Fruit fly (Drosophila melanogaster) whole organism, embryonic: Measurements from ENCODE around the gene Helz.

Experiments
- Awh ChIP-seq: fragments of 200-800 bp; sonication (Bioruptor generic); IDR thresholded peaks from 2 replicates; pipeline ENCODE4, ENCODE4 v1.3.6; 2022; ENCODE audit warnings: missing biosample characterization, missing genetic modification characterization
- B-H2 ChIP-seq: fragments of 200-800 bp; sonication (Bioruptor generic); optimal IDR thresholded peaks from 2 replicates; lab custom pipeline; 2018; ENCODE audit warnings: missing biosample characterization, mild to moderate bottlenecking, missing genetic modification characterization
- C15 ChIP-seq: fragments of 200-800 bp; sonication (Bioruptor generic); IDR thresholded peaks from 3 replicates; pipeline ENCODE4 v1.3.6; 2022; ENCODE audit warnings: missing biosample characterization, missing genetic modification characterization
- CG10431 ChIP-seq: fragments of 200-800 bp; sonication (Bioruptor generic); optimal IDR thresholded peaks from 3 replicates; lab custom pipeline; 2018; ENCODE audit warnings: missing biosample characterization, mild to moderate bottlenecking, missing genetic modification characterization
- CG10462 ChIP-seq: fragments of 200-800 bp; sonication (Bioruptor generic); optimal IDR thresholded peaks from 2 replicates; lab custom pipeline; 2016; ENCODE audit warnings: missing biosample characterization, missing genetic modification characterization
- CG10543 ChIP-seq: fragments of 200-800 bp; sonication (Bioruptor generic); optimal IDR thresholded peaks from 3 replicates; lab custom pipeline; 2017; ENCODE audit warnings: missing biosample characterization, mild to moderate bottlenecking, missing genetic modification characterization, moderate library complexity
- CG12391 ChIP-seq: fragments of 200-800 bp; sonication (Bioruptor generic); optimal IDR thresholded peaks from 3 replicates; lab custom pipeline; 2018; ENCODE audit warnings: missing biosample characterization, mild to moderate bottlenecking, missing genetic modification characterization, moderate library complexity
- CG12942 ChIP-seq: fragments of 200-800 bp; sonication (Bioruptor generic); optimal IDR thresholded peaks from 3 replicates; lab custom pipeline; 2016; ENCODE audit warnings: missing biosample characterization, missing genetic modification characterization
- CG13624 ChIP-seq: fragments of 200-800 bp; sonication (Bioruptor generic); optimal IDR thresholded peaks from 2 replicates; lab custom pipeline; 2016; ENCODE audit warnings: missing biosample characterization, missing genetic modification characterization
- CG13894 ChIP-seq: fragments of 200-800 bp; sonication (Bioruptor generic); optimal IDR thresholded peaks from 3 replicates; lab custom pipeline; 2018; ENCODE audit warnings: missing biosample characterization, mild to moderate bottlenecking, missing genetic modification characterization, moderate library complexity
- CG15601 ChIP-seq: fragments of 200-800 bp; sonication (Bioruptor generic); optimal IDR thresholded peaks from 3 replicates; lab custom pipeline; 2019; ENCODE audit warnings: missing biosample characterization, mild to moderate bottlenecking, missing genetic modification characterization, moderate library complexity
- CG1603 ChIP-seq: fragments of 200-800 bp; sonication (Bioruptor generic); optimal IDR thresholded peaks from 2 replicates; lab custom pipeline; 2019; ENCODE audit warnings: missing biosample characterization, mild to moderate bottlenecking, missing genetic modification characterization, moderate library complexity
- CG17385 ChIP-seq: fragments of 200-800 bp; sonication (Bioruptor generic); optimal IDR thresholded peaks from 3 replicates; lab custom pipeline; 2018; ENCODE audit warnings: missing biosample characterization, mild to moderate bottlenecking, missing genetic modification characterization
- CG30020 ChIP-seq: fragments of 200-800 bp; optimal IDR thresholded peaks from 2 replicates; lab custom pipeline; 2019; ENCODE audit warnings: missing biosample characterization, mild to moderate bottlenecking, missing genetic modification characterization, moderate library complexity
- CG32532 ChIP-seq: fragments of 200-800 bp; sonication (Bioruptor generic); IDR thresholded peaks from 2 replicates; pipeline ENCODE4 v1.3.6; 2022; ENCODE audit warnings: missing biosample characterization, missing genetic modification characterization
- CG3847 ChIP-seq: fragments of 200-800 bp; sonication (Bioruptor generic); IDR thresholded peaks from 2 replicates; pipeline ENCODE4 v1.3.6; 2022; ENCODE audit warnings: missing biosample characterization, missing genetic modification characterization
- CG4730 ChIP-seq: fragments of 200-800 bp; sonication (Bioruptor generic); IDR thresholded peaks from 2 replicates; pipeline ENCODE4 v1.3.6; 2022; ENCODE audit warnings: missing biosample characterization, missing genetic modification characterization
- CG6272 ChIP-seq: fragments of 200-800 bp; sonication (Bioruptor generic); IDR thresholded peaks from 2 replicates; pipeline ENCODE4 v1.3.6; 2022; ENCODE audit warnings: missing biosample characterization, missing genetic modification characterization
- CG7786 ChIP-seq: fragments of 200-800 bp; sonication (Bioruptor generic); optimal IDR thresholded peaks from 2 replicates; lab custom pipeline; 2016; ENCODE audit warnings: missing biosample characterization, missing genetic modification characterization
- CG7987 ChIP-seq: fragments of 200-800 bp; sonication (Bioruptor generic); optimal IDR thresholded peaks from 2 replicates; lab custom pipeline; 2018; ENCODE audit warnings: missing biosample characterization, mild to moderate bottlenecking, missing genetic modification characterization, moderate library complexity
- CG8765 ChIP-seq: fragments of 200-800 bp; sonication (Bioruptor generic); IDR thresholded peaks from 2 replicates; pipeline ENCODE4 v1.3.6; 2022; ENCODE audit warnings: missing biosample characterization, missing genetic modification characterization
- Dip2 ChIP-seq: fragments of 200-800 bp; sonication (Bioruptor generic); IDR thresholded peaks from 2 replicates; pipeline ENCODE4 v1.3.6; 2022; ENCODE audit warnings: missing biosample characterization, missing genetic modification characterization
- Dp ChIP-seq: fragments of 200-800 bp; sonication (Bioruptor generic); optimal IDR thresholded peaks from 2 replicates; lab custom pipeline; 2018; ENCODE audit warnings: missing biosample characterization, mild to moderate bottlenecking, missing genetic modification characterization, moderate library complexity
- Dref ChIP-seq: fragments of 200-800 bp; sonication (Bioruptor generic); IDR thresholded peaks from 2 replicates; pipeline ENCODE4 v1.3.6; 2022; ENCODE audit warnings: missing biosample characterization, missing genetic modification characterization
- Gsc ChIP-seq: fragments of 200-800 bp; sonication (Bioruptor generic); IDR thresholded peaks from 2 replicates; pipeline ENCODE4 v1.3.6; 2022; ENCODE audit warnings: missing biosample characterization, missing genetic modification characterization
- H2.0 ChIP-seq: fragments of 200-800 bp; sonication (Bioruptor generic); IDR thresholded peaks from 2 replicates; pipeline ENCODE4 v1.3.6; 2022; ENCODE audit warnings: missing biosample characterization, missing genetic modification characterization
- HHEX ChIP-seq: fragments of 200-800 bp; sonication (Bioruptor generic); optimal IDR thresholded peaks from 3 replicates; lab custom pipeline; 2017; ENCODE audit warnings: missing biosample characterization, mild to moderate bottlenecking, missing genetic modification characterization, missing genetic modification reagents
- Hr39 ChIP-seq: fragments of >200 bp; optimal IDR thresholded peaks from 2 replicates; lab custom pipeline; 2017
- Six4 ChIP-seq: fragments of 200-800 bp; sonication (Bioruptor generic); optimal IDR thresholded peaks from 2 replicates; lab custom pipeline; 2016; ENCODE audit warnings: missing biosample characterization, missing genetic modification characterization
- Sry-δ ChIP-seq: fragments of 200-800 bp; sonication (Bioruptor generic); optimal IDR thresholded peaks from 2 replicates; lab custom pipeline; 2016; ENCODE audit warnings: missing biosample characterization, missing genetic modification characterization
- aop ChIP-seq: fragments of 200-800 bp; sonication (Bioruptor generic); IDR thresholded peaks from 2 replicates; pipeline ENCODE4 v1.3.6; 2022; ENCODE audit warnings: missing biosample characterization, missing genetic modification characterization
- ara ChIP-seq: fragments of 200-800 bp; sonication (Bioruptor generic); IDR thresholded peaks from 2 replicates; pipeline ENCODE4 v1.3.6; 2022; ENCODE audit warnings: missing biosample characterization, missing genetic modification characterization
- cad ChIP-seq: fragments of >200 bp; optimal IDR thresholded peaks from 2 replicates; lab custom pipeline; 2017; ENCODE audit warnings: missing biosample characterization, missing genetic modification characterization
- chm ChIP-seq: fragments of 200-800 bp; sonication (Bioruptor generic); IDR thresholded peaks from 2 replicates; pipeline ENCODE4 v1.3.6; 2022; ENCODE audit warnings: missing biosample characterization, missing genetic modification characterization
- cwo ChIP-seq: fragments of 200-800 bp; sonication (Bioruptor generic); optimal IDR thresholded peaks from 3 replicates; lab custom pipeline; 2017; ENCODE audit warnings: missing biosample characterization, missing genetic modification characterization, mild to moderate bottlenecking, moderate library complexity, missing genetic modification reagents
- dysf ChIP-seq: fragments of 200-800 bp; sonication (Bioruptor generic); IDR thresholded peaks from 3 replicates; pipeline ENCODE4 v1.3.6; 2022; ENCODE audit warnings: missing biosample characterization, missing genetic modification characterization
- esg ChIP-seq: fragments of 200-800 bp; sonication (Bioruptor generic); conservative IDR thresholded peaks from 2 replicates; pipeline ENCODE4 v1.3.6; 2022; ENCODE audit warnings: missing biosample characterization, missing genetic modification characterization
- gcm ChIP-seq: fragments of 200-800 bp; sonication (Bioruptor generic); optimal IDR thresholded peaks from 2 replicates; lab custom pipeline; 2019; ENCODE audit warnings: missing biosample characterization, mild to moderate bottlenecking, missing genetic modification characterization, moderate library complexity
- grau ChIP-seq: fragments of 200-800 bp; optimal IDR thresholded peaks from 3 replicates; lab custom pipeline; 2019; ENCODE audit warnings: missing biosample characterization, mild to moderate bottlenecking, missing genetic modification characterization, moderate library complexity
- insv ChIP-seq, 2 experiments: fragments of 200-800 bp; sonication (Bioruptor generic); optimal IDR thresholded peaks; 3 replicates each; lab custom pipeline; 2016 to 2018; ENCODE audit warnings: missing biosample characterization in 2 of 2, missing genetic modification characterization in 2 of 2
- nau ChIP-seq: fragments of 200-800 bp; sonication (Bioruptor generic); optimal IDR thresholded peaks from 3 replicates; lab custom pipeline; 2017; ENCODE audit warnings: missing biosample characterization, mild to moderate bottlenecking, missing genetic modification characterization, missing genetic modification reagents
- odd ChIP-seq: fragments of 200-800 bp; sonication (Bioruptor generic); optimal IDR thresholded peaks from 2 replicates; lab custom pipeline; 2017; ENCODE audit warnings: missing biosample characterization, mild to moderate bottlenecking, missing genetic modification characterization
- pan ChIP-seq, 4 experiments: fragments of >200 bp in 3 of 4; fragments of 200-800 bp in 1 of 4; sonication (Bioruptor generic) in 1 of 4; optimal IDR thresholded peaks in 3 of 4; IDR thresholded peaks in 1 of 4; 2 replicates each; pipeline versions ENCODE4 v1.3.6 to Lab custom; 2017 to 2022; ENCODE audit warnings: missing biosample characterization in 2 of 4, missing genetic modification characterization in 2 of 4, mixed read lengths in 1 of 4
- run ChIP-seq: fragments of 200-800 bp; sonication (Bioruptor generic); optimal IDR thresholded peaks from 3 replicates; lab custom pipeline; 2018; ENCODE audit warnings: missing biosample characterization, mild to moderate bottlenecking, missing genetic modification characterization
- slbo ChIP-seq: fragments of 200-800 bp; sonication (Bioruptor generic); IDR thresholded peaks from 2 replicates; pipeline ENCODE4 v1.3.6; 2022; ENCODE audit warnings: missing biosample characterization, missing genetic modification characterization
- sug ChIP-seq: fragments of 200-800 bp; optimal IDR thresholded peaks from 2 replicates; lab custom pipeline; 2019; ENCODE audit warnings: missing biosample characterization, mild to moderate bottlenecking, missing genetic modification characterization, moderate library complexity
- tll ChIP-seq, 2 experiments: fragments of 200-800 bp in 1 of 2; fragments of >200 bp in 1 of 2; sonication (Bioruptor generic) in 1 of 2; optimal IDR thresholded peaks; 2 replicates each; lab custom pipeline; 2017 to 2019; ENCODE audit warnings: missing biosample characterization in 2 of 2, missing genetic modification characterization in 2 of 2, mild to moderate bottlenecking in 1 of 2, moderate library complexity in 1 of 2
- vnd ChIP-seq: fragments of 200-800 bp; sonication (Bioruptor generic); IDR thresholded peaks from 3 replicates; pipeline ENCODE4 v1.3.6; 2022; ENCODE audit warnings: missing biosample characterization, missing genetic modification characterization; ENCODE audit not compliant: partially characterized antibody
- wor ChIP-seq: fragments of 200-800 bp; sonication (Bioruptor generic); IDR thresholded peaks from 2 replicates; pipeline ENCODE4 v1.3.6; 2022; ENCODE audit warnings: missing biosample characterization, missing genetic modification characterization

The Helz gene

DNA sequence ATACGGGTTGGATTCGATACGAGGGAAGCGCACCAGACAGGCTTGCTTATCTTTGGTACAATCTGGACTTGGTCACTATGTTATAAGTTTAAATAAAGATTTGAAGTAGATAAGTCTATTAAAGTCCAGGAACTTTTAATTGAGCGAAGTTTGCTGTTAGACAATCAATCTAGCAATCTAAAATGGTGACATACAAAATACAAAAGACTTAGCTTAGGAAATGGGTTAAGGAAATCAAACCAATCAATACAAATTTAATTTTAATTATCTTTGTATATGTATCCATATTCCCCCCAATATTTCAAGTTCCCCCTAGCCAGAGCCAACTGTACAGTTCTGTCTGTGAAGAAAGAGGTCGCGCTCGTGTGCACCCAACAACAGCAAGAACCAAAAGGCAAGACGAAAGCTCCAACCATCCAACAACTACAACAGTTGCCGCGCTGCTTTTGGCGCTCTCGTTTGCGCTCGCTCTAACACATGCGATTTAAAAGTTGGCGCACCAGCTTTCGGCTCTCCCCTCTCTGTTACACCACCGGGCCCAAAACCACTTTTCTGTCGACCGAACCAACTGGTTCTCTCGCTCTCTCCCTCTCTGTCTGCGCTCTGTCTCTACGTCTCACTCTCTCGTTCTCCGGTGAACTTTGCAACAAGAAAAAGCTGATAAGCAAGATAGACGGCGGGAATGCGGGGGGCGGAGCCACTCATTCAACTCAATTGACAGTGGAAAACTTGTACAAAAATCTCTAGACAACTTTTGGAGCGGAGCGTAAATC lies 33.6 kb upstream of the Helz start (continued):
- TF ChIP-seq B-H2 (GFP tag; lab: Kevin White, UChicago) (peak; percentile 40), CG1603 (peak; percentile 43), insv (GFP tag; optimal IDR thresholded peaks at IDR 0.05; lab: Kevin White, UChicago) (no peak), chm (GFP tag; lab: Robert Waterston, UW) (no peak; the same call in 1 of the 2 replicates), CG13894 (tag; lab: Kevin White, UChicago) (peak; percentile 62), nau (peak; percentile 84), slbo (GFP tag; lab: Robert Waterston, UW) (peak; percentile 92), CG10462 (GFP tag; lab: Kevin White, UChicago) (peak; percentile 78), Dip2 (GFP tag; lab: Robert Waterston, UW) (no peak; the same call in 1 of the 2 replicates), gcm (peak; percentile 74), CG12942 (GFP tag; lab: Kevin White, UChicago) (peak; percentile 63), grau (tag; lab: Kevin White, UChicago) (peak; percentile 99), cad (GFP tag; lab: Kevin White, UChicago) (no peak), run (tag; lab: Kevin White, UChicago) (peak; percentile 85), pan (optimal IDR thresholded peaks at IDR 0.05; lab: Kevin White, UChicago) (no peak), pan (GFP tag; optimal IDR thresholded peaks at IDR 0.05 in 1 of 2, IDR thresholded peaks at IDR 0.05 in 1 of 2) (peak in 1 of 2 experiments; percentile 89), vnd (GFP tag; lab: Robert Waterston, UW) (no peak), tll (GFP tag; optimal IDR thresholded peaks at IDR 0.05; lab: Kevin White, UChicago) (no peak), CG13624 (GFP tag; lab: Kevin White, UChicago) (peak; percentile 65), CG8765 (GFP tag; lab: Robert Waterston, UW) (0 out of 2 replicates have a peak, but pooled peaks have one; percentile 29), CG30020 (tag; lab: Kevin White, UChicago) (peak; percentile 50), C15 (GFP tag; lab: Robert Waterston, UW) (no peak), CG6272 (GFP tag; lab: Robert Waterston, UW) (peak; percentile 71), ara (GFP tag; lab: Robert Waterston, UW) (no peak; the same call in 1 of the 2 replicates), HHEX (GFP tag; lab: Kevin White, UChicago) (peak; percentile 85), cwo (peak; percentile 90), Hr39 (no peak), Gsc (GFP tag; lab: Robert Waterston, UW) (no peak), sug (peak; percentile 62), CG15601 (peak; percentile 74), dysf (GFP tag; lab: Robert Waterston, UW) (peak; percentile 94), CG32532 (peak; percentile 82), aop (no peak), CG4730 (GFP tag; lab: Robert Waterston, UW) (peak; percentile 81), CG10543 (GFP tag; lab: Kevin White, UChicago) (peak; percentile 77), CG7786 (peak; percentile 70), Dp (GFP tag; lab: Kevin White, UChicago) (no peak), CG7987 (GFP tag; lab: Kevin White, UChicago) (peak; percentile 16), odd (GFP tag; lab: Kevin White, UChicago) (peak; percentile 84), H2.0 (GFP tag; lab: Robert Waterston, UW) (peak; percentile 71), wor (peak; percentile 66), Awh (GFP tag; lab: Robert Waterston, UW) (peak; percentile 15; the same call in 1 of the 2 replicates), CG17385 (GFP tag; lab: Kevin White, UChicago) (peak; percentile 81), Sry-δ (peak; percentile 25), Dref (GFP tag; lab: Robert Waterston, UW) (no peak), CG3847 (GFP tag; lab: Robert Waterston, UW) (peak; percentile 82), esg (GFP tag; lab: Robert Waterston, UW) (peak; percentile 79), CG10431 (peak; percentile 43), CG12391 (peak; percentile 89), Six4 (peak; percentile 59)
